Worm (Caenorhabditis elegans): Measurements from ENCODE around the gene C55A6.4.

DNA sequence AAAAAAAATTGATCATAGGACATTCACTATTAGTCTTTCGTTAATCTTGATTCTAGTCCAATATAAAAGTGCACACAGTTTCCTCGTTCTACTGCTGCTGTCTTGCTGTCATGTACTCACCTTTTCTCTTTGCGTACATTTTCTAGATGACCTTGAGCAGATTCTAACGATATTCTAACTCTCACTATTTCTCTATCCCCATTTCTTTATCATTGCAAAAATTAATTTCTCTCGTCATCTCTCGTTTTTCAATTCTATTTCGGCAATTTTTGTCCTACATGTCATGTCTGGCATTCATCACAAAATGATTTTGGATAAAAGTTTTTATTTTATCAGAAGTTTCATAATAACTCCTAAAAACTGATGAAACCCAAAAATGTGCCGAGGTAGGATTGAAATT, 8.9 kb downstream of the C55A6.4 start, which contains the start of gene ttll-5:
- TF ChIP-seq elt-2 (tag; optimal IDR thresholded peaks at IDR 0.05), result no peak
- no peak for TF ChIP-seq pqm-1 (tag; optimal IDR thresholded peaks at IDR 0.05)
- no peak for TF ChIP-seq T23F11.4 (GFP tag; optimal IDR thresholded peaks at IDR 0.05)
- no peak for TF ChIP-seq ama-1 (optimal IDR thresholded peaks at IDR 0.05)
- TF ChIP-seq che-1 (tag; optimal IDR thresholded peaks at IDR 0.05), result no peak
- TF ChIP-seq pha-2 (tag; optimal IDR thresholded peaks at IDR 0.05), result no peak
- TF ChIP-seq ceh-30 (tag; optimal IDR thresholded peaks at IDR 0.05), result no peak
